Fruit fly (Drosophila melanogaster): Measurements from ENCODE around the gene CG14624.
A peak's percentile ranks its signal among the peaks of the same experiment; 100 is the strongest.

Gene CG14624

dm6 chrX:1171018-1171417 is 35.5 kb upstream of the CG14624 start (continued):
- TF ChIP-seq trem (tag; optimal IDR thresholded peaks at IDR 0.05) (no peak), CG7987 (GFP tag; optimal IDR thresholded peaks at IDR 0.05) (no peak), sima (GFP tag; optimal IDR thresholded peaks at IDR 0.05) (no peak), CG8944 (GFP tag; optimal IDR thresholded peaks at IDR 0.05) (no peak), kay (GFP tag; optimal IDR thresholded peaks at IDR 0.05) (peak; percentile 27), CG3726 (GFP tag; IDR thresholded peaks at IDR 0.05) (no peak), gem (tag; optimal IDR thresholded peaks at IDR 0.05) (peak; percentile 72), CG18599 (GFP tag; optimal IDR thresholded peaks at IDR 0.05) (peak; percentile 79), CG15073 (GFP tag; optimal IDR thresholded peaks at IDR 0.05) (no peak), wek (GFP tag; optimal IDR thresholded peaks at IDR 0.05) (no peak), CG2712 (tag; optimal IDR thresholded peaks at IDR 0.05) (peak; percentile 45), Gsc (GFP tag; IDR thresholded peaks at IDR 0.05) (no peak), Ptx1 (GFP tag; IDR thresholded peaks at IDR 0.05) (peak; percentile 45; the same call in 1 of the 2 replicates), CG18011 (GFP tag; optimal IDR thresholded peaks at IDR 0.05) (no peak), croc (GFP tag; conservative IDR thresholded peaks at IDR 0.05) (no peak), cwo (GFP tag; optimal IDR thresholded peaks at IDR 0.05) (peak; percentile 54), HLH3B (GFP tag; IDR thresholded peaks at IDR 0.05) (no peak), NC2β (GFP tag; optimal IDR thresholded peaks at IDR 0.05) (no peak), CG34422 (GFP tag; IDR thresholded peaks at IDR 0.05) (no peak), HLH4C (GFP tag; IDR thresholded peaks at IDR 0.05; ENCODE audit: partially characterized antibody) (no peak), Deaf1 (tag; optimal IDR thresholded peaks at IDR 0.05) (peak; percentile 84), gsb (GFP tag; IDR thresholded peaks at IDR 0.05) (0 out of 2 replicates have a peak, but pooled peaks have one; percentile 11), CG12219 (GFP tag; optimal IDR thresholded peaks at IDR 0.05) (peak; percentile 11), zen (tag; optimal IDR thresholded peaks at IDR 0.05) (no peak), CG1603 (tag; optimal IDR thresholded peaks at IDR 0.05) (no peak), bab2 (GFP tag; optimal IDR thresholded peaks at IDR 0.05) (no peak), fd102C (GFP tag; optimal IDR thresholded peaks at IDR 0.05) (no peak), pzg (GFP tag; optimal IDR thresholded peaks at IDR 0.05) (no peak), sug (tag; optimal IDR thresholded peaks at IDR 0.05) (peak; percentile 49), yki (optimal IDR thresholded peaks at IDR 0.05) (no peak), CG12769 (tag; optimal IDR thresholded peaks at IDR 0.05) (peak; percentile 35), gsb-n (tag; optimal IDR thresholded peaks at IDR 0.05) (no peak), CG12299 (tag; optimal IDR thresholded peaks at IDR 0.05) (no peak), CG10274 (GFP tag; optimal IDR thresholded peaks at IDR 0.05) (peak; percentile 44), pros (GFP tag; optimal IDR thresholded peaks at IDR 0.05) (no peak), CG8089 (GFP tag; optimal IDR thresholded peaks at IDR 0.05) (no peak), org-1 (GFP tag; optimal IDR thresholded peaks at IDR 0.05) (peak; percentile 49), HmgD (GFP tag; optimal IDR thresholded peaks at IDR 0.05) (no peak), Bdp1 (GFP tag; optimal IDR thresholded peaks at IDR 0.05) (no peak), Kr (GFP tag; optimal IDR thresholded peaks at IDR 0.05) (no peak), unpg (GFP tag; optimal IDR thresholded peaks at IDR 0.05) (peak; percentile 35), CG8388 (GFP tag; optimal IDR thresholded peaks at IDR 0.05) (peak; percentile 35), Lpt (GFP tag; optimal IDR thresholded peaks at IDR 0.05) (no peak), CG15479 (GFP tag; optimal IDR thresholded peaks at IDR 0.05) (no peak), CG8359 (GFP tag; optimal IDR thresholded peaks at IDR 0.05; ENCODE audit: borderline replicate concordance) (no peak), Rfx (GFP tag; IDR thresholded peaks at IDR 0.05) (peak; percentile 49), Chrac-16 (GFP tag; optimal IDR thresholded peaks at IDR 0.05) (no peak), CG8478 (optimal IDR thresholded peaks at IDR 0.05) (no peak), pho (GFP tag; optimal IDR thresholded peaks at IDR 0.05) (peak; percentile 4), ac (GFP tag; optimal IDR thresholded peaks at IDR 0.05) (no peak), Drgx (GFP tag; IDR thresholded peaks at IDR 0.05) (0 out of 2 replicates have a peak, but pooled peaks have one; percentile 40), Aef1 (GFP tag; IDR thresholded peaks at IDR 0.05) (no peak)
